Worm (Caenorhabditis elegans) whole organism, L4/young adult: ENCODE results near the gene srt-39.

Experiments used
- W03F9.2 ChIP-seq: fragments of 150-350 bp; optimal IDR thresholded peaks from 2 replicates; lab custom pipeline; 2014; ENCODE audit warnings: missing biosample characterization, missing genetic modification characterization
- dao-5 ChIP-seq: sonication (generic microtip); optimal IDR thresholded peaks from 2 replicates; lab custom pipeline; 2016; ENCODE audit warnings: missing genotype, missing genetic modification characterization, moderate library complexity, missing compliant biosample characterization
- him-1 ChIP-seq: sonication (generic microtip); optimal IDR thresholded peaks from 2 replicates; lab custom pipeline; 2016; ENCODE audit warnings: missing genotype, missing genetic modification reagents, missing genetic modification characterization, missing compliant biosample characterization

Gene srt-39

ce11 chrV:12475360-12475759, 9.3 kb upstream of the srt-39 start:
- TF ChIP-seq W03F9.2 (no peak), him-1 (tag; lab: Kevin White, UChicago) (no peak), dao-5 (tag; lab: Kevin White, UChicago) (no peak)

- TF ChIP-seq dao-5 (tag; lab: Kevin White, UChicago) (no peak), him-1 (tag; lab: Kevin White, UChicago) (no peak), W03F9.2 (no peak)
Observed at ce11 chrV:12477139-12477538, 7.5 kb upstream of the srt-39 start.

- TF ChIP-seq dao-5 (tag; lab: Kevin White, UChicago) = no peak
- no peak for TF ChIP-seq W03F9.2
- TF ChIP-seq him-1 (tag; lab: Kevin White, UChicago) = no peak
Observed at ce11 chrV:12478111-12478510, 6.6 kb upstream of the srt-39 start, which contains the start of gene atn-1. Gene atn-1 (plus strand): TSS chrV:12478411.

ce11 chrV:12478990-12479389, 5.7 kb upstream of the srt-39 start:
- TF ChIP-seq him-1 (tag; lab: Kevin White, UChicago) = no peak
- TF ChIP-seq W03F9.2 = no peak
- no peak for TF ChIP-seq dao-5 (tag; lab: Kevin White, UChicago)

ce11 chrV:12486934-12487333, 2.2 kb downstream of the srt-39 start, which contains the start of gene inx-11:
Gene inx-11 (plus strand): TSS chrV:12487234.
- TF ChIP-seq W03F9.2 (no peak), dao-5 (tag; lab: Kevin White, UChicago) (no peak), him-1 (tag; lab: Kevin White, UChicago) (no peak)

- TF ChIP-seq W03F9.2 (no peak), dao-5 (tag; lab: Kevin White, UChicago) (no peak), him-1 (tag; lab: Kevin White, UChicago) (no peak)
Observed at ce11 chrV:12488002-12488401, 3.3 kb downstream of the srt-39 start.

ce11 chrV:12491070-12491643, 6.5 kb downstream of the srt-39 start:
- TF ChIP-seq W03F9.2 = peak; percentile 63
- no peak for TF ChIP-seq him-1 (tag; lab: Kevin White, UChicago)

- TF ChIP-seq dao-5 (tag; lab: Kevin White, UChicago) = no peak
- no peak for TF ChIP-seq him-1 (tag; lab: Kevin White, UChicago)
- no peak for TF ChIP-seq W03F9.2
Observed at ce11 chrV:12494522-12494921, 9.8 kb downstream of the srt-39 start, which contains the start of gene mrps-11. Gene mrps-11 (minus strand): TSS chrV:12494622.

ce11 chrV:12497725-12498263, 13.1 kb downstream of the srt-39 start, which contains the start of the genes W04D2.4 and rbm-25:
Gene W04D2.4 (minus strand): TSS chrV:12497755.
Gene rbm-25 (plus strand): TSS chrV:12498213.
- TF ChIP-seq W03F9.2 (peak; percentile 80), him-1 (tag; lab: Kevin White, UChicago) (no peak)

ce11 chrV:12503494-12503893, 18.8 kb downstream of the srt-39 start, which contains the start of gene T28H10.1:
Gene T28H10.1 (plus strand): TSS chrV:12503794.
- TF ChIP-seq him-1 (tag; lab: Kevin White, UChicago) = no peak
- TF ChIP-seq W03F9.2 = no peak
- TF ChIP-seq dao-5 (tag; lab: Kevin White, UChicago) = no peak

- TF ChIP-seq dao-5 (tag; lab: Kevin White, UChicago) (no peak), him-1 (tag; lab: Kevin White, UChicago) (no peak), W03F9.2 (no peak)
Observed at ce11 chrV:12505730-12506129, 21.0 kb downstream of the srt-39 start.

- TF ChIP-seq dao-5 (tag; lab: Kevin White, UChicago) = no peak
- TF ChIP-seq W03F9.2 = no peak
- no peak for TF ChIP-seq him-1 (tag; lab: Kevin White, UChicago)
Observed at ce11 chrV:12506185-12506584, 21.5 kb downstream of the srt-39 start, which contains the start of gene nlp-46. Gene nlp-46 (minus strand): TSS chrV:12506285.

- TF ChIP-seq dao-5 (tag; lab: Kevin White, UChicago) = no peak
- no peak for TF ChIP-seq W03F9.2
- TF ChIP-seq him-1 (tag; lab: Kevin White, UChicago) = no peak
Observed at ce11 chrV:12511946-12512345, 27.3 kb downstream of the srt-39 start.

ce11 chrV:12512773-12513172, 28.1 kb downstream of the srt-39 start, which contains the start of the genes T28H10.2 and lgmn-1:
Gene T28H10.2 (minus strand): TSS chrV:12512949.
Gene lgmn-1 (plus strand): TSS chrV:12513056.
- no peak for TF ChIP-seq dao-5 (tag; lab: Kevin White, UChicago)
- TF ChIP-seq him-1 (tag; lab: Kevin White, UChicago) = no peak
- TF ChIP-seq W03F9.2 = no peak
